Fruit fly (Drosophila melanogaster): ENCODE data around the gene CG3191.

DNA sequence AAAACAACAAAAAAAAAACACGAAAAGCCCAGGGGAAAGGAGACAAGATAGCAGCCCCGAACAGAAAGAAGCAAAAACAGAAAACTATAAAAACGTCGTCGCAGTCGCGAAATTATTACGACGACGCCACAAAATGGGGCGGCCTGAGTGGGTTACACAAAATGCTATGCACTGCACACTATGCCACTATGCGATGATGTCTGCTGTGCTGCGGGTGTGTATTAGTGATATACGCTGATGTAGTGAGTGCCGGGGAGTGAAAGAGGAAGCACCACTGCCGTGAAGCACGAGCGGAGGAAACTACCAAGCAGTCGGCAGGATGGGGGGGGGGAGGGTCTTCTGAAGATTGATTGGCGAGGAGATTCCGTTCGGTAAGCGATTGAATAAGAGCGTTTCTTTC lies 35.2 kb upstream of the CG3191 start:
- TF ChIP-seq rn (GFP tag; IDR thresholded peaks at IDR 0.05) (no peak), Ets98B (GFP tag; IDR thresholded peaks at IDR 0.05) (peak; percentile 43; the same call in 1 of the 2 replicates), CG17806 (tag; optimal IDR thresholded peaks at IDR 0.05) (no peak), Snoo (tag; optimal IDR thresholded peaks at IDR 0.05) (no peak), CG9948 (tag; optimal IDR thresholded peaks at IDR 0.05) (no peak), CG34367 (tag; optimal IDR thresholded peaks at IDR 0.05) (no peak), CG14655 (GFP tag; optimal IDR thresholded peaks at IDR 0.05) (peak; percentile 6), Pif1A (GFP tag; optimal IDR thresholded peaks at IDR 0.05) (no peak), CG8159 (tag; optimal IDR thresholded peaks at IDR 0.05) (no peak), D1 (tag; optimal IDR thresholded peaks at IDR 0.05) (no peak), CG10348 (GFP tag; IDR thresholded peaks at IDR 0.05) (no peak), EcR (GFP tag; optimal IDR thresholded peaks at IDR 0.05) (no peak), CG4496 (GFP tag; IDR thresholded peaks at IDR 0.05) (peak; percentile 61; the same call in 1 of the 3 replicates), CG32121 (GFP tag; IDR thresholded peaks at IDR 0.05) (0 out of 2 replicates have a peak, but pooled peaks have one; percentile 30)
